Worm (Caenorhabditis elegans): ENCODE measurements around the gene clec-178.

Gene clec-178

DNA sequence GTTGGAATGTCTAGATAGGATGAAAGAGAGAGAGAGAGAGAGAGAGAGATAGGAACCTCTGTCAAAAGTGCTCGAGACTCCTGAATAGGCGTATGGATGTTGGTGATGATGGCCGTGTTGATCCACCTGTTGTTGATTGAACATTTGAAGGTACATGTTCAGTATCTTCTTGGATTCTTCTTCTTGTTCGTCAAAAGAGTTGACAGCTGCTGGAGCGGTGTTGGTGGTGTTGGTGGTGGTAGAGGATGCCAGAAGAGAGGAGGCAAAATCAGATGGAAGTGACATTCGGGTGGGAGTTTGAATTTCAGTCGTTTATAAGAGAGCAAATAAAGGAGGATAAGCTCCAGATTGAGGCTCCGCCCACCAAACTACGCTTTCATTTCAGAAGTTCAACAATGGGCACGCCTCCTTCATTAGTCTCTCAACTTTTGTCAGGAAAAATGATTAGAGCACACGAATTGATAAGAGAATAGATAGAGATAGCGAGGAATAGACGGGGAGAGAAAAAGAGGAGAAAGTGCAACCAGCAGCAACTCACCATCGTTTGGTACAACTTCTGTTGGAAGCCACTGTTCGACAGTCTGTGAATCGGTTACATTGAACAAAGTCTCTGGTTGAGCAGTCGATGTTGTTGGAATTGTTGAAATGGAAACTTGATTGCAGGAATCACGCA, 802 bp upstream of the clec-178 start:
- TF ChIP-seq dmd-4 (tag; optimal IDR thresholded peaks at IDR 0.05), result no peak
- TF ChIP-seq nhr-12 (tag; optimal IDR thresholded peaks at IDR 0.05), result no peak
- TF ChIP-seq mab-5 (tag; optimal IDR thresholded peaks at IDR 0.05), result no peak
- no peak for TF ChIP-seq F13H6.1 (tag; optimal IDR thresholded peaks at IDR 0.05)
- no peak for TF ChIP-seq blmp-1 (tag; optimal IDR thresholded peaks at IDR 0.05; ENCODE audit: insufficient read depth)
- TF ChIP-seq ZK546.5 (tag; optimal IDR thresholded peaks at IDR 0.05), result no peak
- no peak for TF ChIP-seq nhr-6 (tag; optimal IDR thresholded peaks at IDR 0.05)
- TF ChIP-seq alr-1 (tag; optimal IDR thresholded peaks at IDR 0.05), result no peak
- no peak for TF ChIP-seq nhr-77 (tag; optimal IDR thresholded peaks at IDR 0.05)
- no peak for TF ChIP-seq mbf-1 (tag; optimal IDR thresholded peaks at IDR 0.05)
- TF ChIP-seq sma-9 (GFP tag; optimal IDR thresholded peaks at IDR 0.05), result peak; percentile 23
- TF ChIP-seq sma-9 (tag; optimal IDR thresholded peaks at IDR 0.05), result no peak
- no peak for TF ChIP-seq crh-2 (tag; optimal IDR thresholded peaks at IDR 0.05)
- no peak for TF ChIP-seq nhr-10 (tag; optimal IDR thresholded peaks at IDR 0.05)
- no peak for TF ChIP-seq gmeb-1 (tag; optimal IDR thresholded peaks at IDR 0.05)
- TF ChIP-seq fos-1 (tag; optimal IDR thresholded peaks at IDR 0.05), result peak; percentile 15

DNA sequence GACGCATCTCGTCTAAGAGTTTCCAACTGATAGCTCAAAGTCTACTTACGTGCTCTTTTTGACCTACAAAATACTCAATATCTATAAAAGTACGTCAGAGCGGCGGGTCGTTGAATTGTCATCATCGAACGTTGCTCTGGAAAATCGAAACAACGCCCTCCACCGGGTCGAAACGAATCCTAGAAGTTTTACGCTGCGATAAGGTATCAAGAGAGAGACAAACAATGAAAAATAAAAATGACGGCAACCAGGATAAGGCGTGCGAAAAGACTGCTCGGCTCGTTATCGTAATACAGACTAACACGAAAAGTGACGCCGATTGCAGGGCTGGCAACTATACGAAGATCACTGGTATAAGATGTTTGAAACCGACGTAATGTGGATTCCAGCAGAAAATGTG, 454 bp downstream of the clec-178 start:
- TF ChIP-seq skn-1 (tag; optimal IDR thresholded peaks at IDR 0.05) (peak; percentile 88), C34F6.9 (tag; optimal IDR thresholded peaks at IDR 0.05) (no peak), sma-3 (GFP tag; optimal IDR thresholded peaks at IDR 0.05) (peak; percentile 26), F13H6.1 (tag; optimal IDR thresholded peaks at IDR 0.05) (peak; percentile 3), fos-1 (tag; optimal IDR thresholded peaks at IDR 0.05) (peak; percentile 68), zag-1 (tag; optimal IDR thresholded peaks at IDR 0.05) (no peak), sma-9 (GFP tag; optimal IDR thresholded peaks at IDR 0.05) (peak; percentile 33), sma-9 (tag; optimal IDR thresholded peaks at IDR 0.05) (no peak), nhr-10 (tag; optimal IDR thresholded peaks at IDR 0.05) (no peak)

- TF ChIP-seq ama-1 (optimal IDR thresholded peaks at IDR 0.05) (no peak), peb-1 (tag; optimal IDR thresholded peaks at IDR 0.05) (no peak), elt-1 (tag; optimal IDR thresholded peaks at IDR 0.05) (no peak), ztf-4 (tag; optimal IDR thresholded peaks at IDR 0.05) (no peak), snpc-4 (tag; optimal IDR thresholded peaks at IDR 0.05) (no peak), R02D3.7 (tag; optimal IDR thresholded peaks at IDR 0.05) (no peak), ceh-16 (tag; optimal IDR thresholded peaks at IDR 0.05) (no peak), Y55F3AM.14 (GFP tag; optimal IDR thresholded peaks at IDR 0.05) (no peak), lin-39 (tag; optimal IDR thresholded peaks at IDR 0.05) (no peak), dmd-4 (tag; optimal IDR thresholded peaks at IDR 0.05) (no peak)
Measured at ce11 chrIV:5654693-5655092, 944 bp downstream of the clec-178 start.

ce11 chrIV:5655966-5656389, 2.2 kb downstream of the clec-178 start:
- TF ChIP-seq unc-39 (tag; optimal IDR thresholded peaks at IDR 0.05) (no peak), ZK546.5 (tag; optimal IDR thresholded peaks at IDR 0.05) (no peak), Y55F3AM.14 (GFP tag; optimal IDR thresholded peaks at IDR 0.05) (no peak), fos-1 (tag; optimal IDR thresholded peaks at IDR 0.05) (peak; percentile 61), nhr-23 (tag; optimal IDR thresholded peaks at IDR 0.05) (no peak), F13H6.1 (tag; optimal IDR thresholded peaks at IDR 0.05) (peak; percentile 56), gmeb-1 (tag; optimal IDR thresholded peaks at IDR 0.05) (peak; percentile 80), ceh-16 (tag; optimal IDR thresholded peaks at IDR 0.05) (no peak), crh-2 (tag; optimal IDR thresholded peaks at IDR 0.05) (peak; percentile 77), nhr-21 (tag; optimal IDR thresholded peaks at IDR 0.05) (peak; percentile 72), mbf-1 (tag; optimal IDR thresholded peaks at IDR 0.05) (no peak), zag-1 (tag; optimal IDR thresholded peaks at IDR 0.05) (no peak), ama-1 (optimal IDR thresholded peaks at IDR 0.05) (no peak), lsy-2 (tag; optimal IDR thresholded peaks at IDR 0.05) (peak in 1 of 2 experiments; percentile 73), snpc-4 (tag; optimal IDR thresholded peaks at IDR 0.05) (no peak), nhr-6 (tag; optimal IDR thresholded peaks at IDR 0.05) (peak; percentile 77), ceh-82 (tag; optimal IDR thresholded peaks at IDR 0.05) (no peak), nhr-129 (tag; optimal IDR thresholded peaks at IDR 0.05) (peak; percentile 82), sma-3 (GFP tag; optimal IDR thresholded peaks at IDR 0.05) (peak; percentile 69), mdl-1 (tag; optimal IDR thresholded peaks at IDR 0.05) (no peak), nhr-237 (tag; optimal IDR thresholded peaks at IDR 0.05) (no peak), nhr-10 (tag; optimal IDR thresholded peaks at IDR 0.05) (no peak), skn-1 (tag; optimal IDR thresholded peaks at IDR 0.05) (peak; percentile 92), ztf-1 (GFP tag; conservative IDR thresholded peaks at IDR 0.05) (no peak), elt-1 (tag; optimal IDR thresholded peaks at IDR 0.05) (no peak), nhr-25 (tag; optimal IDR thresholded peaks at IDR 0.05) (peak; percentile 91), lin-11 (tag; optimal IDR thresholded peaks at IDR 0.05) (no peak), unc-55 (GFP tag; optimal IDR thresholded peaks at IDR 0.05) (no peak), blmp-1 (tag; optimal IDR thresholded peaks at IDR 0.05; ENCODE audit: insufficient read depth) (peak; percentile 53), C34F6.9 (tag; optimal IDR thresholded peaks at IDR 0.05) (peak; percentile 73), elt-3 (tag; optimal IDR thresholded peaks at IDR 0.05) (no peak), ztf-11 (tag; optimal IDR thresholded peaks at IDR 0.05) (no peak), egl-27 (tag; optimal IDR thresholded peaks at IDR 0.05) (peak; percentile 45), aly-2 (tag; optimal IDR thresholded peaks at IDR 0.05) (no peak), lin-13 (GFP tag; optimal IDR thresholded peaks at IDR 0.05) (peak; percentile 62)
